Fruit fly (Drosophila melanogaster): ENCODE results near the gene CG34345.

Gene CG34345

dm6 chr2L:6601018-6601505 is 21.9 kb upstream of the CG34345 start, which contains the start of gene Dpp10 (continued):
- TF ChIP-seq pho (GFP tag; optimal IDR thresholded peaks at IDR 0.05): peak; percentile 95
- TF ChIP-seq sima (GFP tag; optimal IDR thresholded peaks at IDR 0.05): peak; percentile 75
- TF ChIP-seq bowl (GFP tag; IDR thresholded peaks at IDR 0.05): peak; percentile 93
- peak; percentile 68 for TF ChIP-seq gt (GFP tag; IDR thresholded peaks at IDR 0.05)
- TF ChIP-seq CG12769 (tag; optimal IDR thresholded peaks at IDR 0.05): peak; percentile 94
- no peak for TF ChIP-seq CG8478 (optimal IDR thresholded peaks at IDR 0.05)
- TF ChIP-seq Oaz (GFP tag; IDR thresholded peaks at IDR 0.05): peak; percentile 96
- peak; percentile 76 for TF ChIP-seq sim (GFP tag; IDR thresholded peaks at IDR 0.05)
- TF ChIP-seq tio (GFP tag; optimal IDR thresholded peaks at IDR 0.05): peak; percentile 86
- peak; percentile 86 for TF ChIP-seq CG6813 (GFP tag; optimal IDR thresholded peaks at IDR 0.05)
- peak; percentile 97 for TF ChIP-seq vvl (GFP tag; IDR thresholded peaks at IDR 0.05)
- TF ChIP-seq ap (GFP tag; IDR thresholded peaks at IDR 0.05): peak; percentile 89
- peak; percentile 92 for TF ChIP-seq CG4404 (GFP tag; IDR thresholded peaks at IDR 0.05)
- peak; percentile 75 for TF ChIP-seq CG17829 (tag; optimal IDR thresholded peaks at IDR 0.05)
- no peak; the same call in 1 of the 2 replicates for TF ChIP-seq Scr (GFP tag; IDR thresholded peaks at IDR 0.05; ENCODE audit: partially characterized antibody)
- peak; percentile 65 for TF ChIP-seq zf30C (GFP tag; optimal IDR thresholded peaks at IDR 0.05)
- peak; percentile 92 for TF ChIP-seq CG3281 (GFP tag; optimal IDR thresholded peaks at IDR 0.05)
- TF ChIP-seq CG6254 (GFP tag; optimal IDR thresholded peaks at IDR 0.05): peak; percentile 27
- peak; percentile 83 for TF ChIP-seq emc (GFP tag; optimal IDR thresholded peaks at IDR 0.05)
- TF ChIP-seq CG1233 (GFP tag; optimal IDR thresholded peaks at IDR 0.05): peak; percentile 81
- TF ChIP-seq CG13775 (GFP tag; optimal IDR thresholded peaks at IDR 0.05): peak; percentile 85
- peak; percentile 92 for TF ChIP-seq CG6272 (GFP tag; IDR thresholded peaks at IDR 0.05)
- TF ChIP-seq CG17361 (GFP tag; IDR thresholded peaks at IDR 0.05): peak; percentile 83; the same call in 2 of the 3 replicates
- TF ChIP-seq CG13123 (GFP tag; optimal IDR thresholded peaks at IDR 0.05): peak; percentile 54
- no peak for TF ChIP-seq Sin3A (optimal IDR thresholded peaks at IDR 0.05)
- peak; percentile 90 for TF ChIP-seq jigr1 (GFP tag; IDR thresholded peaks at IDR 0.05)
- TF ChIP-seq shn (GFP tag; optimal IDR thresholded peaks at IDR 0.05): peak; percentile 81
- peak; percentile 93 for TF ChIP-seq vfl (GFP tag; optimal IDR thresholded peaks at IDR 0.05)
- peak; percentile 81 for TF ChIP-seq CG10321 (GFP tag; IDR thresholded peaks at IDR 0.05)
- TF ChIP-seq YL-1 (GFP tag; optimal IDR thresholded peaks at IDR 0.05): peak; percentile 55
- TF ChIP-seq Bgb (GFP tag; IDR thresholded peaks at IDR 0.05; ENCODE audit: partially characterized antibody): no peak
- peak; percentile 97 for TF ChIP-seq Fer1 (GFP tag; optimal IDR thresholded peaks at IDR 0.05)
- peak in 1 of 2 experiments; percentile 57 for TF ChIP-seq crp (GFP tag; optimal IDR thresholded peaks at IDR 0.05)
- peak; percentile 88 for TF ChIP-seq CG7786 (GFP tag; optimal IDR thresholded peaks at IDR 0.05)
- TF ChIP-seq Hr39 (optimal IDR thresholded peaks at IDR 0.05): no peak
- TF ChIP-seq dati (GFP tag; IDR thresholded peaks at IDR 0.05): peak; percentile 71
- TF ChIP-seq CG13894 (tag; optimal IDR thresholded peaks at IDR 0.05): peak; percentile 96
- peak; percentile 23 for TF ChIP-seq crc (GFP tag; optimal IDR thresholded peaks at IDR 0.05)
- peak; percentile 69 for TF ChIP-seq Vsx1 (GFP tag; optimal IDR thresholded peaks at IDR 0.05)
- peak; percentile 90 for TF ChIP-seq CG8924 (tag; optimal IDR thresholded peaks at IDR 0.05)
- TF ChIP-seq sisA (GFP tag; IDR thresholded peaks at IDR 0.05): peak; percentile 95
- TF ChIP-seq D19B (GFP tag; optimal IDR thresholded peaks at IDR 0.05): peak; percentile 76
- peak; percentile 85 for TF ChIP-seq Adf1 (GFP tag; IDR thresholded peaks at IDR 0.05)
- peak; percentile 90 for TF ChIP-seq CG12391 (tag; optimal IDR thresholded peaks at IDR 0.05)
- TF ChIP-seq z (GFP tag; IDR thresholded peaks at IDR 0.05): 0 out of 3 replicates have a peak, but pooled peaks have one; percentile 37
- TF ChIP-seq ind (GFP tag; optimal IDR thresholded peaks at IDR 0.05): peak; percentile 90
- TF ChIP-seq br (optimal IDR thresholded peaks at IDR 0.05): no peak
- TF ChIP-seq CG8290 (GFP tag; optimal IDR thresholded peaks at IDR 0.05): peak; percentile 2
- peak in 1 of 2 experiments; percentile 75 for TF ChIP-seq CG8290 (tag; optimal IDR thresholded peaks at IDR 0.05)
- peak; percentile 85 for TF ChIP-seq CG15011 (GFP tag; optimal IDR thresholded peaks at IDR 0.05)
- TF ChIP-seq CG18476 (GFP tag; optimal IDR thresholded peaks at IDR 0.05): peak; percentile 84
- peak; percentile 95 for TF ChIP-seq stc (GFP tag; IDR thresholded peaks at IDR 0.05)
- peak; percentile 97 for TF ChIP-seq ci (GFP tag; IDR thresholded peaks at IDR 0.05)

All from whole organism, embryonic.